Worm (Caenorhabditis elegans) whole organism, L1 larva: ENCODE results near the gene toca-1.
A peak's percentile ranks its signal among the peaks of the same experiment; 100 is the strongest.

Experiments
- efl-1 ChIP-seq, 4 experiments: fragments of 150-350 bp; optimal IDR thresholded peaks in 3 of 4; peaks in 1 of 4; 1 replicate in 1 of 4; 2 replicates in 3 of 4; lab custom pipeline; 2014; ENCODE audit warnings: missing biosample characterization in 2 of 4, missing genetic modification characterization in 2 of 4, missing genetic modification reagents in 2 of 4
- elt-2 ChIP-seq: sonication (generic microtip); optimal IDR thresholded peaks from 2 replicates; lab custom pipeline; 2016; ENCODE audit warnings: missing genetic modification characterization, mild to moderate bottlenecking, inconsistent platforms, missing compliant biosample characterization, missing genetic modification reagents
- elt-3 ChIP-seq, 6 experiments: fragments of 150-350 bp in 1 of 6; sonication (generic microtip); optimal IDR thresholded peaks; 2 replicates each; lab custom pipeline; 2017 to 2018; ENCODE audit warnings: missing biosample characterization in 6 of 6, missing genetic modification characterization in 6 of 6, inconsistent platforms in 1 of 6
- hpl-2 ChIP-seq: fragments of 150-350 bp; optimal IDR thresholded peaks from 2 replicates; lab custom pipeline; 2014; ENCODE audit warnings: missing biosample characterization, missing genetic modification reagents, missing genetic modification characterization
- mep-1 ChIP-seq: fragments of 150-350 bp; optimal IDR thresholded peaks from 2 replicates; lab custom pipeline; 2014; ENCODE audit warnings: missing biosample characterization, missing genetic modification characterization
- nhr-12 ChIP-seq: sonication (generic microtip); optimal IDR thresholded peaks from 2 replicates; lab custom pipeline; 2017; ENCODE audit warnings: missing biosample characterization, missing genetic modification characterization
- nhr-237 ChIP-seq: fragments of 150-350 bp; optimal IDR thresholded peaks from 2 replicates; lab custom pipeline; 2014; ENCODE audit warnings: missing biosample characterization, missing genetic modification characterization
- nhr-90 ChIP-seq: sonication (generic microtip); optimal IDR thresholded peaks from 2 replicates; lab custom pipeline; 2016; ENCODE audit warnings: mild to moderate bottlenecking, missing genetic modification characterization, missing compliant biosample characterization; ENCODE audit not compliant: poor library complexity
- snpc-4 ChIP-seq: fragments of 150-350 bp; optimal IDR thresholded peaks from 2 replicates; lab custom pipeline; 2014; ENCODE audit warnings: missing biosample characterization, missing genetic modification characterization
- vab-15 ChIP-seq: sonication (generic microtip); optimal IDR thresholded peaks from 2 replicates; lab custom pipeline; 2017; ENCODE audit warnings: missing genotype, mild to moderate bottlenecking, missing genetic modification characterization, missing compliant biosample characterization
- ztf-11 ChIP-seq, 2 experiments: sonication (generic microtip); optimal IDR thresholded peaks; 2 replicates each; lab custom pipeline; 2016 to 2017; ENCODE audit warnings: missing genetic modification characterization in 2 of 2, missing biosample characterization in 1 of 2, missing compliant biosample characterization in 1 of 2

ce11 chrX:1529013-1529412, 7.7 kb upstream of the toca-1 start:
- TF ChIP-seq elt-3 (tag; optimal IDR thresholded peaks at IDR 0.05; lab: Kevin White, UChicago): no peak
- no peak for TF ChIP-seq snpc-4 (tag; lab: Kevin White, UChicago)
- no peak for TF ChIP-seq hpl-2 (GFP tag; lab: Kevin White, UChicago)
- TF ChIP-seq nhr-90 (tag; lab: Kevin White, UChicago): no peak
- TF ChIP-seq elt-2 (tag; lab: Kevin White, UChicago): no peak
- no peak for TF ChIP-seq efl-1 (optimal IDR thresholded peaks at IDR 0.05; lab: Kevin White, UChicago)
- TF ChIP-seq efl-1 (GFP tag; optimal IDR thresholded peaks at IDR 0.05 in 1 of 2; lab: Kevin White, UChicago): peak in 1 of 2 experiments; percentile 60
- TF ChIP-seq nhr-12 (tag; lab: Kevin White, UChicago): no peak
- no peak for TF ChIP-seq ztf-11 (tag; optimal IDR thresholded peaks at IDR 0.05; lab: Kevin White, UChicago)
- no peak for TF ChIP-seq vab-15 (tag; lab: Kevin White, UChicago)
- no peak for TF ChIP-seq nhr-237 (tag; lab: Kevin White, UChicago)
- no peak for TF ChIP-seq mep-1 (tag; lab: Kevin White, UChicago)
